Fruit fly (Drosophila melanogaster): ENCODE results near the gene CG31038.
"Not testable (repeated sequence)": the region's sequence is repeated elsewhere in the genome, so short reads cannot be mapped to it uniquely, and the experiment has no call there.

The CG31038 gene

dm6 chr3R:29893030-29893429, 16.2 kb downstream of the CG31038 start:
- TF ChIP-seq Myc (optimal IDR thresholded peaks at IDR 0.05) = no peak
- TF ChIP-seq psq (optimal IDR thresholded peaks at IDR 0.05) = no peak
- TF ChIP-seq Sin3A (optimal IDR thresholded peaks at IDR 0.05) = no peak
- TF ChIP-seq ttk (optimal IDR thresholded peaks at IDR 0.05) = no peak
- no peak for TF ChIP-seq h (optimal IDR thresholded peaks at IDR 0.05)
- TF ChIP-seq insv (optimal IDR thresholded peaks at IDR 0.05) = no peak

dm6 chr3R:29894393-29894792, 17.5 kb downstream of the CG31038 start:
- TF ChIP-seq Myc (optimal IDR thresholded peaks at IDR 0.05) (no peak), h (optimal IDR thresholded peaks at IDR 0.05) (no peak), ttk (optimal IDR thresholded peaks at IDR 0.05) (no peak), insv (optimal IDR thresholded peaks at IDR 0.05) (no peak), psq (optimal IDR thresholded peaks at IDR 0.05) (no peak), Sin3A (optimal IDR thresholded peaks at IDR 0.05) (no peak)

dm6 chr3R:29898588-29898987, 21.7 kb downstream of the CG31038 start:
- TF ChIP-seq ttk (optimal IDR thresholded peaks at IDR 0.05) (no peak), psq (optimal IDR thresholded peaks at IDR 0.05) (no peak), Sin3A (optimal IDR thresholded peaks at IDR 0.05) (no peak), Myc (optimal IDR thresholded peaks at IDR 0.05) (no peak), h (optimal IDR thresholded peaks at IDR 0.05) (no peak), insv (optimal IDR thresholded peaks at IDR 0.05) (no peak)

- no peak for TF ChIP-seq ttk (optimal IDR thresholded peaks at IDR 0.05)
- TF ChIP-seq Myc (optimal IDR thresholded peaks at IDR 0.05) = no peak
- TF ChIP-seq h (optimal IDR thresholded peaks at IDR 0.05) = no peak
- TF ChIP-seq psq (optimal IDR thresholded peaks at IDR 0.05) = no peak
- TF ChIP-seq insv (optimal IDR thresholded peaks at IDR 0.05) = no peak
- TF ChIP-seq Sin3A (optimal IDR thresholded peaks at IDR 0.05) = no peak
Observed at dm6 chr3R:29899635-29900034, 22.8 kb downstream of the CG31038 start.

- TF ChIP-seq h (optimal IDR thresholded peaks at IDR 0.05) (no peak), insv (optimal IDR thresholded peaks at IDR 0.05) (no peak), psq (optimal IDR thresholded peaks at IDR 0.05) (no peak), Sin3A (optimal IDR thresholded peaks at IDR 0.05) (no peak), ttk (optimal IDR thresholded peaks at IDR 0.05) (no peak), Myc (optimal IDR thresholded peaks at IDR 0.05) (no peak)
Observed at dm6 chr3R:29903775-29904356, 27.0 kb downstream of the CG31038 start, which contains the start of gene CG15517. TSS of gene CG15517 (minus strand) at chr3R:29903825.

- TF ChIP-seq psq (optimal IDR thresholded peaks at IDR 0.05) (no peak), ttk (optimal IDR thresholded peaks at IDR 0.05) (no peak), Myc (optimal IDR thresholded peaks at IDR 0.05) (no peak), Sin3A (optimal IDR thresholded peaks at IDR 0.05) (no peak), h (optimal IDR thresholded peaks at IDR 0.05) (no peak), insv (optimal IDR thresholded peaks at IDR 0.05) (no peak)
Observed at dm6 chr3R:29905164-29905563, 28.3 kb downstream of the CG31038 start, which contains the start of gene CG15515. TSS of gene CG15515 (plus strand) at chr3R:29905464.

- no peak for TF ChIP-seq psq (optimal IDR thresholded peaks at IDR 0.05)
- TF ChIP-seq Myc (optimal IDR thresholded peaks at IDR 0.05) = no peak
- no peak for TF ChIP-seq Sin3A (optimal IDR thresholded peaks at IDR 0.05)
- no peak for TF ChIP-seq insv (optimal IDR thresholded peaks at IDR 0.05)
- TF ChIP-seq ttk (optimal IDR thresholded peaks at IDR 0.05) = no peak
- TF ChIP-seq h (optimal IDR thresholded peaks at IDR 0.05) = no peak
Observed at dm6 chr3R:29907601-29908175, 30.8 kb downstream of the CG31038 start, which contains the start of gene CG31036. TSS of gene CG31036 (plus strand) at chr3R:29908107.

- TF ChIP-seq psq (optimal IDR thresholded peaks at IDR 0.05) (no peak), ttk (optimal IDR thresholded peaks at IDR 0.05) (no peak), Sin3A (optimal IDR thresholded peaks at IDR 0.05) (no peak), insv (optimal IDR thresholded peaks at IDR 0.05) (no peak), h (optimal IDR thresholded peaks at IDR 0.05) (no peak), Myc (optimal IDR thresholded peaks at IDR 0.05) (no peak)
Observed at dm6 chr3R:29914246-29914645, 37.4 kb downstream of the CG31038 start, which contains the start of gene Capa. TSS of gene Capa (minus strand) at chr3R:29914346.

dm6 chr3R:29920189-29920588, 43.3 kb downstream of the CG31038 start, which contains the start of gene trp:
TSS of gene trp (minus strand) at chr3R:29920289.
- TF ChIP-seq ttk (optimal IDR thresholded peaks at IDR 0.05) (no peak), insv (optimal IDR thresholded peaks at IDR 0.05) (no peak), Sin3A (optimal IDR thresholded peaks at IDR 0.05) (no peak), psq (optimal IDR thresholded peaks at IDR 0.05) (no peak), h (optimal IDR thresholded peaks at IDR 0.05) (no peak), Myc (optimal IDR thresholded peaks at IDR 0.05) (no peak)

dm6 chr3R:29921916-29922315, 45.1 kb downstream of the CG31038 start, which contains the start of gene Jon99Ciii:
TSS of gene Jon99Ciii (plus strand) at chr3R:29922216.
- not testable (repeated sequence) for TF ChIP-seq h, psq, ttk (optimal IDR thresholded peaks at IDR 0.05)

- not testable (repeated sequence) for TF ChIP-seq Myc, h, Sin3A (optimal IDR thresholded peaks at IDR 0.05)
Observed at dm6 chr3R:29924515-29924914, 47.7 kb downstream of the CG31038 start, which contains the start of gene Jon99Cii. TSS of gene Jon99Cii (minus strand) at chr3R:29924615.

- TF ChIP-seq insv (optimal IDR thresholded peaks at IDR 0.05) = no peak
- TF ChIP-seq psq (optimal IDR thresholded peaks at IDR 0.05) = no peak
- TF ChIP-seq ttk (optimal IDR thresholded peaks at IDR 0.05) = no peak
- no peak for TF ChIP-seq h (optimal IDR thresholded peaks at IDR 0.05)
- no peak for TF ChIP-seq Myc (optimal IDR thresholded peaks at IDR 0.05)
- no peak for TF ChIP-seq Sin3A (optimal IDR thresholded peaks at IDR 0.05)
Observed at dm6 chr3R:29926089-29926488, 49.2 kb downstream of the CG31038 start, which contains the start of gene Jon99Ci. TSS of gene Jon99Ci (minus strand) at chr3R:29926189.

All from Kc167 (cell line).